Fruit fly (Drosophila melanogaster) whole organism, embryonic: Measurements from ENCODE around the gene CG11560.

ENCODE experiments used
- Abd-B ChIP-seq: fragments of 200-800 bp; sonication (Bioruptor generic); optimal IDR thresholded peaks from 2 replicates; lab custom pipeline; 2018; ENCODE audit warnings: missing biosample characterization, mild to moderate bottlenecking, missing genetic modification characterization, moderate library complexity
- Adf1 ChIP-seq: fragments of 200-800 bp; sonication (Bioruptor generic); IDR thresholded peaks from 2 replicates; pipeline ENCODE4 v1.3.6; 2022; ENCODE audit warnings: missing biosample characterization, missing genetic modification characterization
- Antp ChIP-seq: fragments of 200-800 bp; sonication (Bioruptor generic); optimal IDR thresholded peaks from 3 replicates; lab custom pipeline; 2016; ENCODE audit warnings: missing biosample characterization, missing genetic modification characterization
- BEAF-32 ChIP-seq: fragments of 200-800 bp; sonication (Bioruptor generic); optimal IDR thresholded peaks from 3 replicates; lab custom pipeline; 2017; ENCODE audit warnings: missing biosample characterization, missing genetic modification characterization, mild to moderate bottlenecking, moderate library complexity, missing genetic modification reagents
- CG10654 ChIP-seq: fragments of 200-800 bp; sonication (Bioruptor generic); optimal IDR thresholded peaks from 2 replicates; lab custom pipeline; 2016; ENCODE audit warnings: missing biosample characterization, missing genetic modification characterization
- CG11696 ChIP-seq: fragments of 200-800 bp; sonication (Bioruptor generic); IDR thresholded peaks from 2 replicates; pipeline ENCODE4 v1.3.6; 2022; ENCODE audit warnings: missing biosample characterization, missing genetic modification characterization
- CG17802 ChIP-seq: fragments of 200-800 bp; sonication (Bioruptor generic); optimal IDR thresholded peaks from 2 replicates; lab custom pipeline; 2018; ENCODE audit warnings: missing biosample characterization, mild to moderate bottlenecking, missing genetic modification characterization, moderate library complexity
- CG1792 ChIP-seq: fragments of 200-800 bp; sonication (Bioruptor generic); optimal IDR thresholded peaks from 2 replicates; lab custom pipeline; 2016; ENCODE audit warnings: missing biosample characterization, missing genetic modification characterization
- CG2199 ChIP-seq: fragments of 200-800 bp; sonication (Bioruptor generic); IDR thresholded peaks from 3 replicates; pipeline ENCODE4 v1.3.6; 2022; ENCODE audit warnings: missing biosample characterization, missing genetic modification characterization
- CG2875 ChIP-seq: fragments of 200-800 bp; sonication (Bioruptor generic); optimal IDR thresholded peaks from 2 replicates; lab custom pipeline; 2017; ENCODE audit warnings: missing biosample characterization, mild to moderate bottlenecking, missing genetic modification characterization, missing genetic modification reagents
- CG31365 ChIP-seq: fragments of 200-800 bp; sonication (Bioruptor generic); optimal IDR thresholded peaks from 2 replicates; lab custom pipeline; 2018; ENCODE audit warnings: missing biosample characterization, mild to moderate bottlenecking, missing genetic modification characterization
- CG32767 ChIP-seq: fragments of 200-800 bp; sonication (Bioruptor generic); IDR thresholded peaks from 2 replicates; pipeline ENCODE4 v1.3.6; 2022; ENCODE audit warnings: missing biosample characterization, missing genetic modification characterization
- CG32772 ChIP-seq: fragments of 200-800 bp; sonication (Bioruptor generic); IDR thresholded peaks from 2 replicates; pipeline ENCODE4 v1.3.6; 2022; ENCODE audit warnings: missing biosample characterization, missing genetic modification characterization
- CG3281 ChIP-seq: fragments of 200-800 bp; sonication (Bioruptor generic); optimal IDR thresholded peaks from 3 replicates; lab custom pipeline; 2017; ENCODE audit warnings: missing biosample characterization, mild to moderate bottlenecking, missing genetic modification characterization
- CG6272 ChIP-seq: fragments of 200-800 bp; sonication (Bioruptor generic); IDR thresholded peaks from 2 replicates; pipeline ENCODE4 v1.3.6; 2022; ENCODE audit warnings: missing biosample characterization, missing genetic modification characterization
- CG6689 ChIP-seq: fragments of 200-800 bp; sonication (Bioruptor generic); IDR thresholded peaks from 2 replicates; pipeline ENCODE4 v1.3.6; 2022; ENCODE audit warnings: missing biosample characterization, missing genetic modification characterization
- CG6813 ChIP-seq: fragments of 200-800 bp; sonication (Bioruptor generic); optimal IDR thresholded peaks from 2 replicates; lab custom pipeline; 2017; ENCODE audit warnings: missing biosample characterization, missing genetic modification characterization, mild to moderate bottlenecking, moderate library complexity, missing genetic modification reagents
- CG7271 ChIP-seq: fragments of 200-800 bp; sonication (Bioruptor generic); optimal IDR thresholded peaks from 2 replicates; lab custom pipeline; 2018; ENCODE audit warnings: missing biosample characterization, mild to moderate bottlenecking, missing genetic modification characterization, moderate library complexity
- CG7372 ChIP-seq: fragments of 200-800 bp; sonication (Bioruptor generic); IDR thresholded peaks from 2 replicates; pipeline ENCODE4 v1.3.6; 2022; ENCODE audit warnings: missing biosample characterization, missing genetic modification characterization
- CG7556 ChIP-seq: fragments of 200-800 bp; sonication (Bioruptor generic); optimal IDR thresholded peaks from 2 replicates; lab custom pipeline; 2017; ENCODE audit warnings: missing biosample characterization, mild to moderate bottlenecking, missing genetic modification characterization
- CG7928 ChIP-seq: fragments of 200-800 bp; sonication (Bioruptor generic); optimal IDR thresholded peaks from 2 replicates; lab custom pipeline; 2017; ENCODE audit warnings: missing biosample characterization, mild to moderate bottlenecking, missing genetic modification characterization
- CG8290 ChIP-seq, 3 experiments: fragments of 200-800 bp; sonication (Bioruptor generic); optimal IDR thresholded peaks; 2 replicates each; lab custom pipeline; 2016 to 2019; ENCODE audit warnings: missing biosample characterization in 3 of 3, missing genetic modification characterization in 3 of 3, mild to moderate bottlenecking in 2 of 3, moderate library complexity in 1 of 3
- CG9932 ChIP-seq: fragments of 200-800 bp; sonication (Bioruptor generic); IDR thresholded peaks from 2 replicates; pipeline ENCODE4 v1.3.6; 2022; ENCODE audit warnings: missing biosample characterization, missing genetic modification characterization
- CTCF ChIP-seq: fragments of 200-800 bp; sonication (Bioruptor generic); optimal IDR thresholded peaks from 2 replicates; lab custom pipeline; 2017; ENCODE audit warnings: missing biosample characterization, mild to moderate bottlenecking, missing genetic modification characterization, moderate library complexity
- HHEX ChIP-seq: fragments of 200-800 bp; sonication (Bioruptor generic); optimal IDR thresholded peaks from 3 replicates; lab custom pipeline; 2017; ENCODE audit warnings: missing biosample characterization, mild to moderate bottlenecking, missing genetic modification characterization, missing genetic modification reagents
- Hr51 ChIP-seq, 2 experiments: fragments of 200-800 bp; sonication (Bioruptor generic); optimal IDR thresholded peaks; 2 replicates in 1 of 2; 3 replicates in 1 of 2; lab custom pipeline; 2016 to 2018; ENCODE audit warnings: missing biosample characterization in 2 of 2, missing genetic modification characterization in 2 of 2, mild to moderate bottlenecking in 1 of 2, moderate library complexity in 1 of 2
- Lhr ChIP-seq: fragments of 200-800 bp; sonication (Bioruptor generic); optimal IDR thresholded peaks from 3 replicates; lab custom pipeline; 2017; ENCODE audit warnings: mild to moderate bottlenecking, missing biosample characterization, missing genetic modification reagents, missing genetic modification characterization
- MESR4 ChIP-seq: fragments of 200-800 bp; sonication (Bioruptor generic); optimal IDR thresholded peaks from 2 replicates; lab custom pipeline; 2018; ENCODE audit warnings: missing biosample characterization, mild to moderate bottlenecking, missing genetic modification characterization, moderate library complexity
- Myb ChIP-seq: fragments of 200-800 bp; sonication (Bioruptor generic); optimal IDR thresholded peaks from 2 replicates; lab custom pipeline; 2016; ENCODE audit warnings: missing biosample characterization, missing genetic modification characterization
- Nf-YC ChIP-seq: fragments of 200-800 bp; optimal IDR thresholded peaks from 3 replicates; lab custom pipeline; 2019; ENCODE audit warnings: missing biosample characterization, mild to moderate bottlenecking, missing genetic modification characterization, moderate library complexity
- Oaz ChIP-seq: fragments of 200-800 bp; sonication (Bioruptor generic); IDR thresholded peaks from 2 replicates; pipeline ENCODE4 v1.3.6; 2022; ENCODE audit warnings: missing biosample characterization, missing genetic modification characterization
- Poxn ChIP-seq: fragments of 200-800 bp; sonication (Bioruptor generic); IDR thresholded peaks from 2 replicates; pipeline ENCODE4 v1.3.6; 2022; ENCODE audit warnings: missing biosample characterization, missing genetic modification characterization
- Sox102F ChIP-seq: fragments of 200-800 bp; sonication (Bioruptor generic); optimal IDR thresholded peaks from 2 replicates; lab custom pipeline; 2018; ENCODE audit warnings: missing biosample characterization, mild to moderate bottlenecking, missing genetic modification characterization, moderate library complexity
- bowl ChIP-seq: fragments of 200-800 bp; sonication (Bioruptor generic); IDR thresholded peaks from 2 replicates; pipeline ENCODE4 v1.3.6; 2022; ENCODE audit warnings: missing biosample characterization, missing genetic modification characterization
- cas ChIP-seq: fragments of 200-800 bp; sonication (Bioruptor generic); IDR thresholded peaks from 2 replicates; pipeline ENCODE4 v1.3.6; 2022; ENCODE audit warnings: missing biosample characterization, missing genetic modification characterization
- chif ChIP-seq, 2 experiments: fragments of 200-800 bp; sonication (Bioruptor generic); optimal IDR thresholded peaks; 3 replicates each; lab custom pipeline; 2016; ENCODE audit warnings: missing biosample characterization in 2 of 2, missing genetic modification characterization in 2 of 2
- crp ChIP-seq, 2 experiments: fragments of 200-800 bp; sonication (Bioruptor generic); optimal IDR thresholded peaks; 2 replicates in 1 of 2; 3 replicates in 1 of 2; lab custom pipeline; 2017; ENCODE audit warnings: missing biosample characterization in 2 of 2, missing genetic modification characterization in 2 of 2, mild to moderate bottlenecking in 1 of 2, moderate library complexity in 1 of 2
- fd64A ChIP-seq: fragments of 200-800 bp; sonication (Bioruptor generic); optimal IDR thresholded peaks from 3 replicates; lab custom pipeline; 2018; ENCODE audit warnings: missing biosample characterization, mild to moderate bottlenecking, missing genetic modification characterization
- kni ChIP-seq: fragments of 200-800 bp; sonication (Bioruptor generic); optimal IDR thresholded peaks from 3 replicates; lab custom pipeline; 2017; ENCODE audit warnings: mild to moderate bottlenecking, missing biosample characterization, missing genetic modification reagents, missing genetic modification characterization
- lola ChIP-seq, 3 experiments: fragments of >200 bp in 2 of 3; fragments of 200-800 bp in 1 of 3; sonication (Bioruptor generic) in 1 of 3; optimal IDR thresholded peaks; 2 replicates each; lab custom pipeline; 2017 to 2019; ENCODE audit warnings: missing biosample characterization in 3 of 3, missing genetic modification characterization in 3 of 3, mild to moderate bottlenecking in 1 of 3, moderate library complexity in 1 of 3
- phol ChIP-seq: fragments of 200-800 bp; sonication (Bioruptor generic); optimal IDR thresholded peaks from 3 replicates; lab custom pipeline; 2018; ENCODE audit warnings: missing biosample characterization, mild to moderate bottlenecking, missing genetic modification characterization, moderate library complexity
- prd ChIP-seq, 3 experiments: fragments of >200 bp in 2 of 3; fragments of 200-800 bp in 1 of 3; sonication (Bioruptor generic) in 1 of 3; optimal IDR thresholded peaks in 2 of 3; IDR thresholded peaks in 1 of 3; 2 replicates in 2 of 3; 3 replicates in 1 of 3; pipeline versions ENCODE4 v1.3.6 to Lab custom; 2017 to 2022; ENCODE audit warnings: missing biosample characterization in 1 of 3, missing genetic modification characterization in 1 of 3
- repo ChIP-seq: fragments of 200-800 bp; sonication (Bioruptor generic); optimal IDR thresholded peaks from 2 replicates; lab custom pipeline; 2016; ENCODE audit warnings: missing biosample characterization, missing genetic modification characterization
- row ChIP-seq: fragments of 200-800 bp; sonication (Bioruptor generic); IDR thresholded peaks from 3 replicates; pipeline ENCODE4 v1.3.6; 2022; ENCODE audit warnings: missing biosample characterization, missing genetic modification characterization
- sd ChIP-seq: fragments of 200-800 bp; sonication (Bioruptor generic); optimal IDR thresholded peaks from 3 replicates; lab custom pipeline; 2018; ENCODE audit warnings: missing biosample characterization, mild to moderate bottlenecking, missing genetic modification characterization, moderate library complexity
- tna ChIP-seq: fragments of 200-800 bp; sonication (Bioruptor generic); IDR thresholded peaks from 2 replicates; pipeline ENCODE4 v1.3.6; 2022; ENCODE audit warnings: missing biosample characterization, missing genetic modification characterization; ENCODE audit not compliant: partially characterized antibody
- tup ChIP-seq: fragments of 200-800 bp; sonication (Bioruptor generic); optimal IDR thresholded peaks from 2 replicates; lab custom pipeline; 2016; ENCODE audit warnings: missing biosample characterization, mild to moderate bottlenecking, missing genetic modification characterization, moderate library complexity
- zf30C ChIP-seq: fragments of 200-800 bp; sonication (Bioruptor generic); optimal IDR thresholded peaks from 3 replicates; lab custom pipeline; 2018; ENCODE audit warnings: missing biosample characterization, mild to moderate bottlenecking, missing genetic modification characterization

Gene CG11560

DNA sequence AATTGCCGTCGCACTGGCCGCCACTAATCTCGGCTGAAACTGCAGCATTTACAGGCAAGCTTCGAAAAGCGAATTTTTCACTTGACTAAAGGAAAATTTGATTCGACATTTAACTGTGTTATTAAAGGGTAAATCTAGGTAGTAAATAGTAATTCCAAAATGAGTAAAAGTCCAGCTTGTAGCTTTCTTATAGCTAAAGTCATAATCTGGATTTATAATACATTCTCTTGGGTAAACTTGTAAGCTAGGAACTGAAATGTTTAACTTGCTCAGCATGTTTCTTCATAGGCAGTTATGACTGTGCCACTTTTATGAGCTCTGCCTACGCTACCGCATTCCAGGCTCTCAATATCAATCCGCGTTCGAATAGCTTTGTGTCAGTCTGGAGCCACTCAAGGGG lies 43.5 kb upstream of the CG11560 start (continued):
- no peak for TF ChIP-seq CG3281 (GFP tag; lab: Kevin White, UChicago)
- TF ChIP-seq sd (tag; lab: Kevin White, UChicago): peak; percentile 39
- TF ChIP-seq CG9932 (GFP tag; lab: Robert Waterston, UW): no peak
- no peak for TF ChIP-seq Sox102F (GFP tag; lab: Kevin White, UChicago)
- TF ChIP-seq repo (GFP tag; lab: Kevin White, UChicago): no peak
- TF ChIP-seq row (GFP tag; lab: Robert Waterston, UW): 0 out of 3 replicates have a peak, but pooled peaks have one; percentile 15
- TF ChIP-seq chif (GFP tag; optimal IDR thresholded peaks at IDR 0.05; lab: Kevin White, UChicago): no peak
- no peak for TF ChIP-seq CG7372 (GFP tag; lab: Robert Waterston, UW)
- no peak for TF ChIP-seq CG6272 (GFP tag; lab: Robert Waterston, UW)
- no peak for TF ChIP-seq prd (optimal IDR thresholded peaks at IDR 0.05; lab: Kevin White, UChicago)
- TF ChIP-seq prd (GFP tag; IDR thresholded peaks at IDR 0.05; lab: Robert Waterston, UW): 0 out of 3 replicates have a peak, but pooled peaks have one; percentile 18
- TF ChIP-seq CG17802 (tag; lab: Kevin White, UChicago): no peak
- TF ChIP-seq CG32772 (GFP tag; lab: Robert Waterston, UW): no peak

DNA sequence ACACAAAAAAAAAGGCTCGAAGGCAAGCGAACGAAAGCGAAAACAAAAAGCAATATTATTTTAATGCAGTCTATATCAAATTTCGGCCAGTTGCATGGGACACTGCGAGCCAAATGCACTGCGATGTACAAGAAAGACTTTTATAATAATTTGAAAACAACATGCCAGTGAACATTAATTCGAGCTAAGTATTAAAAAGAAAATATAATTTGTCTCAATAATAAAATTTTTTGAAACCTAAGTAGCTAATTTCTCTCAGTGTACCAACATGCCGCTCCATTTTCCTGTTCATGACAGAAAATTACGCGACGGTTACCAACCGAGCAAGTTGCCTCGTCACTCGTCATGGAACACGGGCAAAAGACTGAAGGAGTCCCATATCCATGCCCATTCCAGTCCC lies 42.5 kb upstream of the CG11560 start:
- TF ChIP-seq crp (GFP tag; optimal IDR thresholded peaks at IDR 0.05; lab: Kevin White, UChicago) (no peak), CG8290 (GFP tag; optimal IDR thresholded peaks at IDR 0.05; lab: Kevin White, UChicago) (peak; percentile 12), CG8290 (tag; optimal IDR thresholded peaks at IDR 0.05; lab: Kevin White, UChicago) (no peak), CG7928 (GFP tag; lab: Kevin White, UChicago) (no peak), MESR4 (GFP tag; lab: Kevin White, UChicago) (no peak), Hr51 (GFP tag; optimal IDR thresholded peaks at IDR 0.05; lab: Kevin White, UChicago) (peak; percentile 14 to 70), bowl (GFP tag; lab: Robert Waterston, UW) (no peak), HHEX (GFP tag; lab: Kevin White, UChicago) (peak; percentile 48), CG2875 (GFP tag; lab: Kevin White, UChicago) (peak; percentile 24), CG6689 (GFP tag; lab: Robert Waterston, UW) (peak; percentile 67), CG31365 (tag; lab: Kevin White, UChicago) (no peak), lola (GFP tag; optimal IDR thresholded peaks at IDR 0.05; lab: Kevin White, UChicago) (peak in 1 of 3 experiments; percentile 79), cas (GFP tag; lab: Robert Waterston, UW) (no peak), CG7271 (tag; lab: Kevin White, UChicago) (no peak), Nf-YC (tag; lab: Kevin White, UChicago) (no peak), tna (GFP tag; lab: Robert Waterston, UW) (no peak), CG10654 (peak; percentile 48), CG6813 (peak; percentile 67), BEAF-32 (GFP tag; lab: Kevin White, UChicago) (no peak), Adf1 (GFP tag; lab: Robert Waterston, UW) (no peak), Lhr (peak; percentile 46), kni (GFP tag; lab: Kevin White, UChicago) (no peak), CG32767 (GFP tag; lab: Robert Waterston, UW) (no peak), zf30C (GFP tag; lab: Kevin White, UChicago) (peak; percentile 92), CG1792 (no peak), CTCF (GFP tag; lab: Kevin White, UChicago) (no peak), Oaz (GFP tag; lab: Robert Waterston, UW) (no peak), CG7556 (GFP tag; lab: Kevin White, UChicago) (peak; percentile 58), CG11696 (GFP tag; lab: Robert Waterston, UW) (no peak), fd64A (GFP tag; lab: Kevin White, UChicago) (no peak), tup (GFP tag; lab: Kevin White, UChicago) (no peak), Myb (GFP tag; lab: Kevin White, UChicago) (no peak), phol (tag; lab: Kevin White, UChicago) (peak; percentile 79), CG2199 (peak; percentile 69; the same call in 2 of the 3 replicates), Abd-B (GFP tag; lab: Kevin White, UChicago) (peak; percentile 25), Antp (GFP tag; lab: Kevin White, UChicago) (peak; percentile 26), Poxn (GFP tag; lab: Robert Waterston, UW) (no peak)
